Fruit fly (Drosophila melanogaster): ENCODE data around the gene Dfd.

DNA sequence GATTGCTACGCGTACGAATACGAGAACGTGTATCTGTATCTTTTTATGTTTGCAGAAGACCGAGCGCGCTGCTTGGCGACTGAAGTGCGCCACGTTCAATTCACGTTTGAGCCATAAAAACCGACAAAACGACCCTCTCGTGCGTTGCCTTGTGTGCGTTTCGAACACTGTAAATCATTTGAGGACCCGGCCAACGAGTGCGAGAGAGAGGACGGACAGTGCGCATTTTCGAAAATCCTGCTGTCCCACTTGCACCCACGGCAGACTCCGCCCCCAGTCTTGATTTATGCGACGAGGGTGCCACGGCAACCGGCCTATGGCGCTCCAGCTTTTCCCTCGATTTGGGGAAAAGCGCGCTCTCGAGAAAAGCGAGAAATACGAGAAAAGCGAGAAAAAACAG lies 58.2 kb downstream of the Dfd start, which contains the start of gene Scr:
- no peak for TF ChIP-seq CG32121 (GFP tag; IDR thresholded peaks at IDR 0.05)
- no peak for TF ChIP-seq gl (tag; optimal IDR thresholded peaks at IDR 0.05)
- TF ChIP-seq EcR (GFP tag; optimal IDR thresholded peaks at IDR 0.05): no peak
- no peak for TF ChIP-seq CG34367 (tag; optimal IDR thresholded peaks at IDR 0.05)
